Worm (Caenorhabditis elegans) whole organism, L3 larva: ENCODE data around the gene fbxb-103.

Experiments
- R02D3.7 ChIP-seq: fragments of 150-350 bp; optimal IDR thresholded peaks from 2 replicates; lab custom pipeline; 2014; ENCODE audit warnings: missing biosample characterization, missing genetic modification characterization
- ZK546.5 ChIP-seq: sonication (generic microtip); optimal IDR thresholded peaks from 2 replicates; lab custom pipeline; 2017; ENCODE audit warnings: missing biosample characterization, missing genetic modification characterization
- aly-2 ChIP-seq: fragments of 150-350 bp; optimal IDR thresholded peaks from 2 replicates; lab custom pipeline; 2014; ENCODE audit warnings: missing biosample characterization, missing genetic modification characterization
- ama-1 ChIP-seq: fragments of 150-350 bp; optimal IDR thresholded peaks from 2 replicates; lab custom pipeline; 2018
- ceh-16 ChIP-seq: sonication (generic microtip); optimal IDR thresholded peaks from 2 replicates; lab custom pipeline; 2017; ENCODE audit warnings: missing biosample characterization, missing genetic modification characterization
- ceh-28 ChIP-seq: fragments of 150-350 bp; optimal IDR thresholded peaks from 2 replicates; lab custom pipeline; 2014; ENCODE audit warnings: missing biosample characterization, missing genetic modification reagents, missing genetic modification characterization
- ceh-82 ChIP-seq: fragments of 150-350 bp; optimal IDR thresholded peaks from 2 replicates; lab custom pipeline; 2014; ENCODE audit warnings: missing biosample characterization, missing genetic modification characterization
- elt-1 ChIP-seq: fragments of 150-350 bp; optimal IDR thresholded peaks from 2 replicates; lab custom pipeline; 2014; ENCODE audit warnings: missing biosample characterization, missing genetic modification characterization
- elt-2 ChIP-seq: sonication (generic microtip); optimal IDR thresholded peaks from 2 replicates; lab custom pipeline; 2016; ENCODE audit warnings: missing genetic modification reagents, mild to moderate bottlenecking, missing genetic modification characterization, missing compliant biosample characterization
- elt-3 ChIP-seq, 3 experiments: fragments of 150-350 bp in 1 of 3; sonication (generic microtip) in 2 of 3; optimal IDR thresholded peaks; 2 replicates in 2 of 3; 4 replicates in 1 of 3; lab custom pipeline; 2014 to 2017; ENCODE audit warnings: missing biosample characterization in 3 of 3, missing genetic modification characterization in 3 of 3
- fkh-10 ChIP-seq: sonication (generic microtip); optimal IDR thresholded peaks from 2 replicates; lab custom pipeline; 2017; ENCODE audit warnings: missing biosample characterization, missing genetic modification reagents, missing genetic modification characterization
- fkh-2 ChIP-seq: fragments of 150-350 bp; optimal IDR thresholded peaks from 2 replicates; lab custom pipeline; 2014; ENCODE audit warnings: missing biosample characterization, missing genetic modification reagents, missing genetic modification characterization
- hmg-11 ChIP-seq: sonication (generic microtip); optimal IDR thresholded peaks from 2 replicates; lab custom pipeline; 2016; ENCODE audit warnings: missing genetic modification characterization, missing compliant biosample characterization
- jun-1 ChIP-seq: fragments of 150-350 bp; optimal IDR thresholded peaks from 2 replicates; lab custom pipeline; 2014; ENCODE audit warnings: missing biosample characterization, missing genetic modification reagents, missing genetic modification characterization
- lin-15B ChIP-seq: fragments of 150-350 bp; optimal IDR thresholded peaks from 2 replicates; lab custom pipeline; 2014; ENCODE audit warnings: missing biosample characterization, missing genetic modification characterization
- lin-39 ChIP-seq: fragments of 150-350 bp; optimal IDR thresholded peaks from 2 replicates; lab custom pipeline; 2018; ENCODE audit warnings: missing biosample characterization, missing genetic modification reagents, missing genetic modification characterization
- lsy-12 ChIP-seq: sonication (generic microtip); optimal IDR thresholded peaks from 2 replicates; lab custom pipeline; 2016; ENCODE audit warnings: mild to moderate bottlenecking, missing genetic modification characterization, missing compliant biosample characterization
- mml-1 ChIP-seq: fragments of 150-350 bp; sonication (generic microtip); optimal IDR thresholded peaks from 3 replicates; lab custom pipeline; 2014; ENCODE audit warnings: missing biosample characterization, missing genetic modification characterization
- nfya-1 ChIP-seq: sonication (generic microtip); optimal IDR thresholded peaks from 2 replicates; lab custom pipeline; 2017; ENCODE audit warnings: missing genetic modification characterization, mild to moderate bottlenecking, missing compliant biosample characterization, antibody characterized with exemption, moderate library complexity; ENCODE audit not compliant: insufficient read depth
- nhr-12 ChIP-seq: fragments of 150-350 bp; optimal IDR thresholded peaks from 2 replicates; lab custom pipeline; 2014; ENCODE audit warnings: missing biosample characterization, missing genetic modification characterization
- nhr-23 ChIP-seq: fragments of 150-350 bp; optimal IDR thresholded peaks from 2 replicates; lab custom pipeline; 2014; ENCODE audit warnings: missing biosample characterization, missing genetic modification reagents, missing genetic modification characterization
- nhr-237 ChIP-seq: fragments of 150-350 bp; optimal IDR thresholded peaks from 2 replicates; lab custom pipeline; 2014; ENCODE audit warnings: missing biosample characterization, missing genetic modification characterization
- nhr-28 ChIP-seq: fragments of 150-350 bp; optimal IDR thresholded peaks from 2 replicates; lab custom pipeline; 2014; ENCODE audit warnings: missing biosample characterization, missing genetic modification characterization
- nhr-43 ChIP-seq: sonication (generic microtip); optimal IDR thresholded peaks from 2 replicates; lab custom pipeline; 2016; ENCODE audit warnings: mild to moderate bottlenecking, missing genetic modification characterization, missing compliant biosample characterization; ENCODE audit not compliant: poor library complexity, severe bottlenecking
- nhr-76 ChIP-seq: fragments of 150-350 bp; sonication (generic microtip); optimal IDR thresholded peaks from 5 replicates; lab custom pipeline; 2014; ENCODE audit warnings: missing biosample characterization, missing genetic modification characterization
- nhr-77 ChIP-seq: fragments of 150-350 bp; optimal IDR thresholded peaks from 2 replicates; lab custom pipeline; 2014; ENCODE audit warnings: missing biosample characterization, missing genetic modification characterization
- pha-4 ChIP-seq: fragments of 150-350 bp; optimal IDR thresholded peaks from 2 replicates; lab custom pipeline; 2014; ENCODE audit warnings: missing biosample characterization, missing genetic modification reagents, missing genetic modification characterization
- pqm-1 ChIP-seq: fragments of 150-350 bp; optimal IDR thresholded peaks from 2 replicates; lab custom pipeline; 2017; ENCODE audit warnings: missing biosample characterization, missing genetic modification characterization, inconsistent platforms
- sea-2 ChIP-seq: fragments of 150-350 bp; sonication (generic microtip); optimal IDR thresholded peaks from 4 replicates; lab custom pipeline; 2014; ENCODE audit warnings: missing biosample characterization, missing genetic modification reagents, missing genetic modification characterization
- skn-1 ChIP-seq: fragments of 150-350 bp; optimal IDR thresholded peaks from 2 replicates; lab custom pipeline; 2014; ENCODE audit warnings: missing biosample characterization, missing genetic modification characterization
- snpc-4 ChIP-seq: fragments of 150-350 bp; optimal IDR thresholded peaks from 2 replicates; lab custom pipeline; 2014; ENCODE audit warnings: missing biosample characterization, missing genetic modification characterization
- unc-39 ChIP-seq: sonication (generic microtip); optimal IDR thresholded peaks from 4 replicates; lab custom pipeline; 2017; ENCODE audit warnings: missing biosample characterization, missing genetic modification characterization
- ztf-11 ChIP-seq: fragments of 150-350 bp; optimal IDR thresholded peaks from 2 replicates; lab custom pipeline; 2014; ENCODE audit warnings: missing biosample characterization, missing genetic modification characterization
- ztf-4 ChIP-seq: fragments of 150-350 bp; optimal IDR thresholded peaks from 2 replicates; lab custom pipeline; 2014; ENCODE audit warnings: missing biosample characterization, missing genetic modification characterization

Gene fbxb-103

ce11 chrII:3922696-3923095 is 15.8 kb downstream of the fbxb-103 start:
- TF ChIP-seq aly-2 (no peak), ceh-28 (peak; percentile 56)

- TF ChIP-seq nfya-1 (tag; lab: Kevin White, UChicago) (peak; percentile 97), aly-2 (no peak)
Observed at ce11 chrII:3927943-3928393, 21.0 kb downstream of the fbxb-103 start, which contains the start of gene plpp-1.1. TSS of gene plpp-1.1 (minus strand) at chrII:3927993.

- TF ChIP-seq lsy-12 (tag; lab: Kevin White, UChicago), result no peak
- no peak for TF ChIP-seq nhr-43
- TF ChIP-seq ceh-82 (tag; lab: Kevin White, UChicago), result no peak
- TF ChIP-seq nfya-1 (tag; lab: Kevin White, UChicago), result peak; percentile 85
- TF ChIP-seq nhr-23, result peak; percentile 33
- no peak for TF ChIP-seq ZK546.5 (tag; lab: Kevin White, UChicago)
- TF ChIP-seq pha-4 (tag; lab: Kevin White, UChicago), result peak; percentile 92
Observed at ce11 chrII:3929446-3929845, 22.5 kb downstream of the fbxb-103 start.

DNA sequence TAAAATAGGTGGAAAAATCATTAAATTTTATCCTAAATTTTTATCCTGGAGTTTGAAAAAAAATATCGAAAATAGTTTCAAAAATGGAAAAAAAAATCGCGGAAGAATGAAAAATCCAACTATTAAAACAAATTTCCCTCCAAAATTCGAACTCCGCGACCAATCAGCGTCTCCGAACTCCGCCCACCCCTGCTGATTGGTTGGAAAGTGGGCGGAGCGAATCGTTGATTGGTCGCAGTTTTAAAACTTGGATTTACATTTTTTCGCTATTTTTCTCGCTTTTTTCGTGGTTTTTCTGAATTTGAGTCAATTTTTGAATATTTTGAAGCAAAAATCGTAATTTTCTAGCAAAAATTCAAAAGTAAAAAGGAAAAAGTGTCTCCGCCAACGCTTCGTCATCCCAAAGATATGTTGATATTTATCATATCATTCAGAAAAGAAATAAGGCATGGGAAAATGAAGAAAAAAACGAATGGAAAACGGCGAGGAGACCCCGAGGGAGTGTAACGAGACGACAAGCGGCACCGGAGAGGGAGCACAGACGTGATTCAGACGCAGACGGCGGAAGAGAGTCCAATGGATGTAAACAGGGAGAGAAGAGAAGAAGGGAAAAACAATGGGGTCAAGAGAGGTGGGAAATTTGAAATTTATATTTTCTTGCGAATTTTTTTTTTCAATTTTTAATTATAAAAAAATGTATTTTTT is 23.7 kb downstream of the fbxb-103 start:
- peak; percentile 42 for TF ChIP-seq elt-2 (tag; lab: Kevin White, UChicago)
- TF ChIP-seq pha-4 (tag; lab: Kevin White, UChicago), result peak; percentile 94
- peak; percentile 94 for TF ChIP-seq nhr-23
- peak in 1 of 3 experiments; percentile 3 for TF ChIP-seq elt-3 (tag; optimal IDR thresholded peaks at IDR 0.05; lab: Kevin White, UChicago)
- peak; percentile 49 for TF ChIP-seq hmg-11
- peak; percentile 17 for TF ChIP-seq pqm-1 (tag; lab: Kevin White, UChicago)
- peak; percentile 22 for TF ChIP-seq lin-15B (tag; lab: Kevin White, UChicago)
- no peak for TF ChIP-seq lin-39
- TF ChIP-seq nhr-76 (tag; lab: Kevin White, UChicago), result no peak
- TF ChIP-seq elt-1, result no peak
- no peak for TF ChIP-seq unc-39 (tag; lab: Kevin White, UChicago)
- TF ChIP-seq snpc-4 (tag; lab: Kevin White, UChicago), result peak; percentile 40
- TF ChIP-seq nfya-1 (tag; lab: Kevin White, UChicago), result peak; percentile 99

DNA sequence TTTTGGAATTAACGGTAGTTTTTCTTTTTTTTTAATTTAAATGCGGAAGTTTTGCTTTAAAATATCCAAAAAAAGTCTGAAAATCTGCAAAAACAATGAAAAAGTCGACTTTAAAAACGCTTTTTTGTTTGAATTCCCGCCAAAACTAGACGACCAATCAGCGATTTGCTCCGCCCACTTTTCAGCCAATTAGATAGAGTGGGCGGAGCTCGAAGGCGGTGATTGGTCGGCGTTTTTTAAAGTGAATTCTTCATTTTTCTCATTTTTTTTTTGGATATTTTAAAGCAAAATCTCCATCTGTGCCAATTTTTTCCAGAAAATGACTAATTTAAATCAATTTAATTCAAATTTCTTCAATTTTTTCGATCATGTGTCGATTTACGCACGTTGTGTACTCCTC is 24.3 kb downstream of the fbxb-103 start:
- TF ChIP-seq R02D3.7 (tag; lab: Kevin White, UChicago) (no peak), ztf-11 (tag; lab: Kevin White, UChicago) (no peak), skn-1 (tag; lab: Kevin White, UChicago) (no peak), ztf-4 (no peak), lsy-12 (tag; lab: Kevin White, UChicago) (no peak), sea-2 (GFP tag; lab: Kevin White, UChicago) (no peak), nfya-1 (tag; lab: Kevin White, UChicago) (peak; percentile 90)

DNA sequence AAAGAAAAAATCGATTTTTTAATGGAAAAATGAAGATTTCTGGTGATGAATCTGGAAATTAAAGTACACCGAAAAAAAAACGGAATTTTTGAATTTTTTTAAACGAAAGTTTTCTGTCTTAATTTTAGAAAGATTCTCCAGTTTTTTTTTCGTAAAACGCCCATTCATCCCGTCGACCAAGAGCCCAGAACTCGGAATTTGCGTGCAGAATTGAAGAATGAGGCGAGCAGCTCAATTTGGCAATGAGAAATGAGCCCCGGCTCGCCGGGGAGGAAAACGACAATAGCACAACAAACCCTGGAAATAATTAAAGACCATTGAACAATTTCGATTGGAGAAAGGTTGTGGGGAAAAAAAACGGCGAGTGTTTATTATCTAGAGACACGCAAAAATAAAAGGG is 24.9 kb downstream of the fbxb-103 start:
- no peak for TF ChIP-seq ceh-28
- TF ChIP-seq ama-1 (lab: Kevin White, UChicago), result no peak
- TF ChIP-seq lin-39, result peak; percentile 4
- TF ChIP-seq nfya-1 (tag; lab: Kevin White, UChicago), result no peak

- TF ChIP-seq skn-1 (tag; lab: Kevin White, UChicago) (no peak), unc-39 (tag; lab: Kevin White, UChicago) (no peak), ama-1 (lab: Kevin White, UChicago) (no peak), mml-1 (tag; lab: Kevin White, UChicago) (no peak), ZK546.5 (tag; lab: Kevin White, UChicago) (no peak), ceh-16 (tag; lab: Kevin White, UChicago) (no peak), pha-4 (tag; lab: Kevin White, UChicago) (no peak), aly-2 (no peak), nhr-12 (no peak), jun-1 (tag; lab: Kevin White, UChicago) (no peak), nhr-28 (tag; lab: Kevin White, UChicago) (no peak), elt-1 (no peak), nhr-77 (tag; lab: Kevin White, UChicago) (no peak), nhr-237 (tag; lab: Kevin White, UChicago) (no peak), fkh-2 (tag; lab: Kevin White, UChicago) (no peak), nhr-76 (tag; lab: Kevin White, UChicago) (no peak), fkh-10 (GFP tag; lab: Kevin White, UChicago) (no peak), nhr-43 (no peak)
- TF ChIP-seq, all 47 proteins: peak for 0
Observed at ce11 chrII:3933640-3934039, 26.7 kb downstream of the fbxb-103 start, which contains the start of gene Y14H12B.2. TSS of gene Y14H12B.2 (minus strand) at chrII:3933740.
